Worm (Caenorhabditis elegans) whole organism, midembryonic: Measurements from ENCODE around the gene R05C11.4.

ENCODE experiments used
- flt-1 ChIP-seq: fragments of 200-800 bp; sonication (Bioruptor generic); IDR thresholded peaks from 2 replicates; pipeline ENCODE4 v1.3.6; 2022; ENCODE audit warnings: missing genetic modification characterization, missing compliant biosample characterization
- klf-2 ChIP-seq: fragments of 200-800 bp; sonication (Bioruptor generic); conservative IDR thresholded peaks from 2 replicates; pipeline ENCODE4 v1.3.6; 2022; ENCODE audit warnings: missing genetic modification reagents, missing genetic modification characterization, missing compliant biosample characterization
- tab-1 ChIP-seq: fragments of 200-800 bp; sonication (Bioruptor generic); IDR thresholded peaks from 2 replicates; pipeline ENCODE4 v1.3.6; 2022; ENCODE audit warnings: missing genetic modification characterization, missing compliant biosample characterization

- TF ChIP-seq tab-1 (GFP tag; lab: Robert Waterston, UW) = no peak
- no peak for TF ChIP-seq flt-1 (GFP tag; lab: Robert Waterston, UW)
- no peak for TF ChIP-seq klf-2
Observed at ce11 chrIV:2008920-2009319, 42.4 kb upstream of the R05C11.4 start.
